Fruit fly (Drosophila melanogaster): Measurements from ENCODE around the gene vls.
A peak's percentile ranks its signal among the peaks of the same experiment; 100 is the strongest.

The vls gene

dm6 chr2L:20024333-20024732, 41.1 kb downstream of the vls start:
- TF ChIP-seq CG16813 (GFP tag; IDR thresholded peaks at IDR 0.05; ENCODE audit: partially characterized antibody) (peak; percentile 38; the same call in 1 of the 3 replicates), CG15601 (tag; optimal IDR thresholded peaks at IDR 0.05) (peak; percentile 78), CG7357 (GFP tag; IDR thresholded peaks at IDR 0.05) (no peak), Trl (optimal IDR thresholded peaks at IDR 0.05) (no peak), Trl (GFP tag; optimal IDR thresholded peaks at IDR 0.05) (no peak), Optix (GFP tag; IDR thresholded peaks at IDR 0.05) (no peak), CG10366 (GFP tag; IDR thresholded peaks at IDR 0.05) (no peak), Xrp1 (GFP tag; IDR thresholded peaks at IDR 0.05) (no peak), chinmo (GFP tag; IDR thresholded peaks at IDR 0.05; ENCODE audit: partially characterized antibody) (no peak), CG10431 (GFP tag; optimal IDR thresholded peaks at IDR 0.05) (no peak), Six4 (GFP tag; optimal IDR thresholded peaks at IDR 0.05) (no peak), CG8290 (GFP tag; optimal IDR thresholded peaks at IDR 0.05) (no peak), CG8290 (tag; optimal IDR thresholded peaks at IDR 0.05) (no peak), Bteb2 (GFP tag; optimal IDR thresholded peaks at IDR 0.05) (no peak), CG30431 (GFP tag; optimal IDR thresholded peaks at IDR 0.05) (no peak), Bgb (GFP tag; IDR thresholded peaks at IDR 0.05; ENCODE audit: partially characterized antibody) (peak; percentile 60; the same call in 1 of the 2 replicates), CG3407 (GFP tag; optimal IDR thresholded peaks at IDR 0.05) (no peak), zen2 (GFP tag; IDR thresholded peaks at IDR 0.05; ENCODE audit: partially characterized antibody) (no peak), sens-2 (GFP tag; IDR thresholded peaks at IDR 0.05) (no peak), Pdp1 (GFP tag; optimal IDR thresholded peaks at IDR 0.05) (no peak), CTCF (GFP tag; optimal IDR thresholded peaks at IDR 0.05) (peak; percentile 60), HmgD (GFP tag; optimal IDR thresholded peaks at IDR 0.05) (no peak), amos (GFP tag; IDR thresholded peaks at IDR 0.05; ENCODE audit: partially characterized antibody) (peak; percentile 46; the same call in 1 of the 2 replicates)

dm6 chr2L:20020091-20020490, 45.4 kb downstream of the vls start:
- peak; percentile 10 for TF ChIP-seq Med (GFP tag)
- no peak for TF ChIP-seq zf30C (GFP tag; optimal IDR thresholded peaks at IDR 0.05)
- no peak for TF ChIP-seq CG18262 (tag; optimal IDR thresholded peaks at IDR 0.05)
- no peak for TF ChIP-seq CG10366 (GFP tag; IDR thresholded peaks at IDR 0.05)
- no peak for TF ChIP-seq grn (GFP tag; optimal IDR thresholded peaks at IDR 0.05)
- TF ChIP-seq PHDP (tag; optimal IDR thresholded peaks at IDR 0.05): no peak

dm6 chr2L:20017055-20017454, 48.4 kb downstream of the vls start, which contains the start of gene CG43861:
TSS of gene CG43861 (minus strand) at chr2L:20017282.
- TF ChIP-seq MTF-1 (GFP tag; optimal IDR thresholded peaks at IDR 0.05; ENCODE audit: borderline replicate concordance) (no peak), Pdp1 (GFP tag; optimal IDR thresholded peaks at IDR 0.05) (no peak), sisA (GFP tag; IDR thresholded peaks at IDR 0.05) (no peak), CG11093 (GFP tag; IDR thresholded peaks at IDR 0.05) (no peak), ems (GFP tag; optimal IDR thresholded peaks at IDR 0.05) (no peak), CG17912 (GFP tag; optimal IDR thresholded peaks at IDR 0.05) (no peak), tio (GFP tag; optimal IDR thresholded peaks at IDR 0.05) (no peak), gcm2 (GFP tag; optimal IDR thresholded peaks at IDR 0.05) (no peak), Adf1 (GFP tag; IDR thresholded peaks at IDR 0.05) (no peak), Nf-YB (GFP tag; optimal IDR thresholded peaks at IDR 0.05) (no peak), eyg (GFP tag; optimal IDR thresholded peaks at IDR 0.05) (no peak), CG5953 (GFP tag; IDR thresholded peaks at IDR 0.05) (0 out of 2 replicates have a peak, but pooled peaks have one; percentile 8), CG13287 (GFP tag; IDR thresholded peaks at IDR 0.05; ENCODE audit: partially characterized antibody) (no peak; the same call in 1 of the 2 replicates), gfzf (GFP tag; optimal IDR thresholded peaks at IDR 0.05) (no peak), CG30431 (GFP tag; optimal IDR thresholded peaks at IDR 0.05) (no peak), NFAT (GFP tag; IDR thresholded peaks at IDR 0.05) (peak; percentile 22; the same call in 1 of the 2 replicates), ara (GFP tag; IDR thresholded peaks at IDR 0.05) (no peak), gsb (GFP tag; IDR thresholded peaks at IDR 0.05) (no peak), odd (GFP tag; optimal IDR thresholded peaks at IDR 0.05) (no peak), Rfx (GFP tag; IDR thresholded peaks at IDR 0.05) (0 out of 2 replicates have a peak, but pooled peaks have one; percentile 17), Jarid2 (GFP tag; optimal IDR thresholded peaks at IDR 0.05) (peak; percentile 86), CG2889 (GFP tag; IDR thresholded peaks at IDR 0.05) (no peak), hb (GFP tag; IDR thresholded peaks at IDR 0.05; ENCODE audit: partially characterized antibody) (no peak), CG18764 (GFP tag; optimal IDR thresholded peaks at IDR 0.05) (no peak), Lim3 (GFP tag; IDR thresholded peaks at IDR 0.05) (no peak)

Measured in whole organism, embryonic.